Fruit fly (Drosophila melanogaster): ENCODE measurements around the gene Nepl17.

Gene Nepl17

DNA sequence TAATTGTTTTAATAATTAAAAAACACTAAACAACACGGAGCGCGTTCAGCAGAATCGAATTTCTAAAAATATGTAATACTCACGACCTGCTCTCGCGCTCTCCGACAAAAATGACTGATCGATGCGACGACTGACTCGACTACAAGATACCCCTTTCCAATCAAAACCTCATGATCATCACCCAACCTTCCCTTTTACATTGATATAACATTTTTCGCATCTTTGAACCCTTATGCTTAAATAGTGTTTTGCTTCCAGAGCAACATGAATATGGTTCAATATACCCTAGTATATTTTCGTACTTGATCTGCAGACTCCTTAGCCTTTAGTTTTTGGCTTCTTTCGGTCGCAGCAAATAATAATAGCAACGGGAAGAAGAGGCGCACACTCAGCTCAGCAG lies 39.1 kb downstream of the Nepl17 start (continued):
- TF ChIP-seq CG4854 (GFP tag; optimal IDR thresholded peaks at IDR 0.05), result no peak
- TF ChIP-seq B-H2 (GFP tag; optimal IDR thresholded peaks at IDR 0.05), result no peak
- peak; percentile 68 for TF ChIP-seq CG7357 (GFP tag; IDR thresholded peaks at IDR 0.05)
- TF ChIP-seq CG9727 (GFP tag; optimal IDR thresholded peaks at IDR 0.05), result peak; percentile 51
- TF ChIP-seq CG7987 (GFP tag; optimal IDR thresholded peaks at IDR 0.05), result no peak
- peak; percentile 82 for TF ChIP-seq Xbp1 (GFP tag; optimal IDR thresholded peaks at IDR 0.05)
- TF ChIP-seq Rfx (GFP tag; IDR thresholded peaks at IDR 0.05), result peak; percentile 84
- peak; percentile 69 for TF ChIP-seq Camta (GFP tag; optimal IDR thresholded peaks at IDR 0.05)
- peak; percentile 56 for TF ChIP-seq Nf-YA (GFP tag; IDR thresholded peaks at IDR 0.05)
- TF ChIP-seq pho (GFP tag; optimal IDR thresholded peaks at IDR 0.05), result peak; percentile 26
- TF ChIP-seq Atf6 (GFP tag; IDR thresholded peaks at IDR 0.05), result peak; percentile 82
- TF ChIP-seq CG2875 (GFP tag; optimal IDR thresholded peaks at IDR 0.05), result peak; percentile 43
- TF ChIP-seq CG18764 (GFP tag; optimal IDR thresholded peaks at IDR 0.05), result peak; percentile 51
- TF ChIP-seq CG18476 (GFP tag; optimal IDR thresholded peaks at IDR 0.05), result peak; percentile 24
- peak; percentile 86 for TF ChIP-seq CG10366 (GFP tag; IDR thresholded peaks at IDR 0.05)
- TF ChIP-seq CG4820 (GFP tag; optimal IDR thresholded peaks at IDR 0.05), result peak; percentile 65
- peak; percentile 61 for TF ChIP-seq org-1 (GFP tag; optimal IDR thresholded peaks at IDR 0.05)
- no peak for TF ChIP-seq CG15601 (tag; optimal IDR thresholded peaks at IDR 0.05)
- TF ChIP-seq CG12236 (GFP tag; optimal IDR thresholded peaks at IDR 0.05), result peak; percentile 56
- peak; percentile 71 for TF ChIP-seq tin (GFP tag; optimal IDR thresholded peaks at IDR 0.05)
- TF ChIP-seq CG6654 (GFP tag; optimal IDR thresholded peaks at IDR 0.05), result peak; percentile 36
- TF ChIP-seq sens-2 (GFP tag; IDR thresholded peaks at IDR 0.05), result peak; percentile 46; the same call in 1 of the 2 replicates
- peak; percentile 45 for TF ChIP-seq CG1529 (GFP tag; optimal IDR thresholded peaks at IDR 0.05)
- TF ChIP-seq prd (optimal IDR thresholded peaks at IDR 0.05), result no peak
- TF ChIP-seq prd (GFP tag; IDR thresholded peaks at IDR 0.05), result peak; percentile 83
- TF ChIP-seq Oli (tag; optimal IDR thresholded peaks at IDR 0.05), result peak; percentile 81
- TF ChIP-seq CG10979 (tag; optimal IDR thresholded peaks at IDR 0.05), result peak; percentile 68
- peak; percentile 18 for TF ChIP-seq wek (GFP tag; optimal IDR thresholded peaks at IDR 0.05)
- TF ChIP-seq dati (GFP tag; IDR thresholded peaks at IDR 0.05), result peak; percentile 69
- TF ChIP-seq CG2202 (tag; optimal IDR thresholded peaks at IDR 0.05), result peak; percentile 41
- TF ChIP-seq Opbp (GFP tag; IDR thresholded peaks at IDR 0.05; ENCODE audit: partially characterized antibody), result no peak
- peak; percentile 33 for TF ChIP-seq Ets97D (GFP tag; optimal IDR thresholded peaks at IDR 0.05)
- TF ChIP-seq BEAF-32 (GFP tag; optimal IDR thresholded peaks at IDR 0.05), result no peak
- TF ChIP-seq kah (GFP tag; optimal IDR thresholded peaks at IDR 0.05), result peak; percentile 20
- TF ChIP-seq Nf-YB (GFP tag; optimal IDR thresholded peaks at IDR 0.05), result no peak
- TF ChIP-seq CG6272 (GFP tag; IDR thresholded peaks at IDR 0.05), result peak; percentile 72
- TF ChIP-seq tna (GFP tag; IDR thresholded peaks at IDR 0.05; ENCODE audit: partially characterized antibody), result no peak
- TF ChIP-seq eve (GFP tag; optimal IDR thresholded peaks at IDR 0.05), result no peak
- TF ChIP-seq PHDP (tag; optimal IDR thresholded peaks at IDR 0.05), result peak; percentile 73
- TF ChIP-seq Oaz (GFP tag; IDR thresholded peaks at IDR 0.05), result peak; percentile 20; the same call in 1 of the 2 replicates
- TF ChIP-seq Hmr (GFP tag; optimal IDR thresholded peaks at IDR 0.05), result peak; percentile 51
- peak; percentile 81 for TF ChIP-seq dpn (GFP tag; optimal IDR thresholded peaks at IDR 0.05)
- TF ChIP-seq cato (GFP tag; optimal IDR thresholded peaks at IDR 0.05; ENCODE audit: borderline replicate concordance), result peak; percentile 41
- TF ChIP-seq Nf-YC (tag; optimal IDR thresholded peaks at IDR 0.05), result no peak
- TF ChIP-seq CG1602 (GFP tag; optimal IDR thresholded peaks at IDR 0.05), result peak; percentile 60
- TF ChIP-seq pzg (GFP tag; optimal IDR thresholded peaks at IDR 0.05), result no peak
- peak; percentile 91 for TF ChIP-seq vvl (GFP tag; IDR thresholded peaks at IDR 0.05)
- TF ChIP-seq onecut (GFP tag; IDR thresholded peaks at IDR 0.05), result no peak
- TF ChIP-seq CG2129 (GFP tag; IDR thresholded peaks at IDR 0.05; ENCODE audit: partially characterized antibody), result no peak
- no peak for TF ChIP-seq mirr (GFP tag; optimal IDR thresholded peaks at IDR 0.05)
- TF ChIP-seq CG12155 (GFP tag; optimal IDR thresholded peaks at IDR 0.05), result peak; percentile 64
